Fruit fly (Drosophila melanogaster): ENCODE data around the gene TBC1D23.

Gene TBC1D23

dm6 chr2L:1177522-1177921 is 48.4 kb downstream of the TBC1D23 start, which contains the start of gene CG4896 (continued):
- TF ChIP-seq Med (GFP tag): peak; percentile 82
- peak; percentile 61 for TF ChIP-seq slbo (GFP tag; IDR thresholded peaks at IDR 0.05)
- no peak for TF ChIP-seq run (tag; optimal IDR thresholded peaks at IDR 0.05)
- peak; percentile 83 for TF ChIP-seq YL-1 (GFP tag; optimal IDR thresholded peaks at IDR 0.05)
- no peak for TF ChIP-seq CG2678 (tag; optimal IDR thresholded peaks at IDR 0.05)
- TF ChIP-seq CG12659 (GFP tag; optimal IDR thresholded peaks at IDR 0.05): peak; percentile 41
- TF ChIP-seq CG5953 (GFP tag; IDR thresholded peaks at IDR 0.05): no peak
- TF ChIP-seq CG31441 (GFP tag; IDR thresholded peaks at IDR 0.05): no peak
- peak; percentile 36; the same call in 1 of the 2 replicates for TF ChIP-seq hbn (GFP tag; IDR thresholded peaks at IDR 0.05; ENCODE audit: partially characterized antibody)
- no peak for TF ChIP-seq Lpt (GFP tag; optimal IDR thresholded peaks at IDR 0.05)
- peak; percentile 7 for TF ChIP-seq CG34376 (GFP tag; optimal IDR thresholded peaks at IDR 0.05)
- peak; percentile 61 for TF ChIP-seq CG15514 (GFP tag; optimal IDR thresholded peaks at IDR 0.05)
- no peak for TF ChIP-seq MTF-1 (GFP tag; optimal IDR thresholded peaks at IDR 0.05; ENCODE audit: borderline replicate concordance)
- TF ChIP-seq nerfin-2 (GFP tag; IDR thresholded peaks at IDR 0.05; ENCODE audit: partially characterized antibody): peak; percentile 62
- TF ChIP-seq ranshi (GFP tag; IDR thresholded peaks at IDR 0.05): no peak
- TF ChIP-seq Scr (GFP tag; IDR thresholded peaks at IDR 0.05; ENCODE audit: partially characterized antibody): peak; percentile 64
- no peak for TF ChIP-seq Hr39 (optimal IDR thresholded peaks at IDR 0.05)
- no peak for TF ChIP-seq unpg (GFP tag; optimal IDR thresholded peaks at IDR 0.05)
- no peak for TF ChIP-seq CG12942 (GFP tag; optimal IDR thresholded peaks at IDR 0.05)
- peak; percentile 66; the same call in 2 of the 3 replicates for TF ChIP-seq CG7963 (GFP tag; IDR thresholded peaks at IDR 0.05; ENCODE audit: partially characterized antibody)
- TF ChIP-seq BEAF-32 (GFP tag; optimal IDR thresholded peaks at IDR 0.05): peak; percentile 66
- TF ChIP-seq HLH4C (GFP tag; IDR thresholded peaks at IDR 0.05; ENCODE audit: partially characterized antibody): peak; percentile 66
- no peak for TF ChIP-seq CG30020 (tag; optimal IDR thresholded peaks at IDR 0.05)
- TF ChIP-seq CG15696 (tag; optimal IDR thresholded peaks at IDR 0.05): no peak
- TF ChIP-seq crp (GFP tag; optimal IDR thresholded peaks at IDR 0.05): no peak
- peak; percentile 85 for TF ChIP-seq MBD-R2 (GFP tag; IDR thresholded peaks at IDR 0.05)
- TF ChIP-seq tna (GFP tag; IDR thresholded peaks at IDR 0.05; ENCODE audit: partially characterized antibody): peak; percentile 26; the same call in 1 of the 2 replicates
- TF ChIP-seq pho (GFP tag; optimal IDR thresholded peaks at IDR 0.05): peak; percentile 18
- peak; percentile 40; the same call in 1 of the 3 replicates for TF ChIP-seq Doc3 (GFP tag; IDR thresholded peaks at IDR 0.05; ENCODE audit: partially characterized antibody)
- TF ChIP-seq aop (GFP tag; IDR thresholded peaks at IDR 0.05): no peak
- TF ChIP-seq Hey (tag; optimal IDR thresholded peaks at IDR 0.05): no peak
- TF ChIP-seq Sin3A (optimal IDR thresholded peaks at IDR 0.05): peak; percentile 29
- no peak for TF ChIP-seq CG4328 (GFP tag; optimal IDR thresholded peaks at IDR 0.05)
- TF ChIP-seq Atf3 (GFP tag; optimal IDR thresholded peaks at IDR 0.05): no peak
- TF ChIP-seq klu (GFP tag; IDR thresholded peaks at IDR 0.05): no peak
- TF ChIP-seq CG32772 (GFP tag; IDR thresholded peaks at IDR 0.05): no peak; the same call in 1 of the 2 replicates
- TF ChIP-seq zen2 (GFP tag; IDR thresholded peaks at IDR 0.05; ENCODE audit: partially characterized antibody): peak; percentile 29; the same call in 1 of the 3 replicates
- peak; percentile 6 for TF ChIP-seq fu2 (GFP tag; optimal IDR thresholded peaks at IDR 0.05)
- peak; percentile 77; the same call in 1 of the 4 replicates for TF ChIP-seq chinmo (GFP tag; IDR thresholded peaks at IDR 0.05; ENCODE audit: partially characterized antibody)
- peak; percentile 60 for TF ChIP-seq CG8290 (GFP tag; optimal IDR thresholded peaks at IDR 0.05)
- peak in 1 of 2 experiments; percentile 89 for TF ChIP-seq CG8290 (tag; optimal IDR thresholded peaks at IDR 0.05)
- TF ChIP-seq Hand (GFP tag; optimal IDR thresholded peaks at IDR 0.05): no peak
- TF ChIP-seq prd (optimal IDR thresholded peaks at IDR 0.05): no peak
- TF ChIP-seq prd (GFP tag; IDR thresholded peaks at IDR 0.05): no peak
- no peak for TF ChIP-seq sim (GFP tag; IDR thresholded peaks at IDR 0.05)
- TF ChIP-seq CG6272 (GFP tag; IDR thresholded peaks at IDR 0.05): no peak
- no peak for TF ChIP-seq ATbp (GFP tag; optimal IDR thresholded peaks at IDR 0.05)
- peak; percentile 63 for TF ChIP-seq vvl (GFP tag; IDR thresholded peaks at IDR 0.05)
- TF ChIP-seq luna (GFP tag; optimal IDR thresholded peaks at IDR 0.05): peak; percentile 6
- TF ChIP-seq Ets97D (GFP tag; optimal IDR thresholded peaks at IDR 0.05): peak; percentile 51
- no peak for TF ChIP-seq otp (GFP tag; IDR thresholded peaks at IDR 0.05)

Measured in whole organism, embryonic.